Fruit fly (Drosophila melanogaster) whole organism, embryonic: ENCODE measurements around the gene Inx5.

Experiments
- CG12155 ChIP-seq: fragments of 200-800 bp; sonication (Bioruptor generic); optimal IDR thresholded peaks from 3 replicates; lab custom pipeline; 2016; ENCODE audit warnings: missing biosample characterization, missing genetic modification characterization
- CG12769 ChIP-seq: fragments of 200-800 bp; sonication (Bioruptor generic); optimal IDR thresholded peaks from 2 replicates; lab custom pipeline; 2019; ENCODE audit warnings: missing biosample characterization, mild to moderate bottlenecking, missing genetic modification characterization, moderate library complexity
- CG14441 ChIP-seq: fragments of 200-800 bp; sonication (Bioruptor generic); IDR thresholded peaks from 2 replicates; pipeline ENCODE4 v1.3.6; 2022; ENCODE audit warnings: missing biosample characterization, missing genetic modification characterization
- CG15514 ChIP-seq: fragments of 200-800 bp; sonication (Bioruptor generic); optimal IDR thresholded peaks from 3 replicates; lab custom pipeline; 2017; ENCODE audit warnings: missing biosample characterization, missing genetic modification characterization, mild to moderate bottlenecking, moderate library complexity, missing genetic modification reagents
- CG1647 ChIP-seq: fragments of 200-800 bp; sonication (Bioruptor generic); optimal IDR thresholded peaks from 3 replicates; lab custom pipeline; 2016; ENCODE audit warnings: missing biosample characterization, missing genetic modification characterization
- CG16815 ChIP-seq: fragments of 200-800 bp; sonication (Bioruptor generic); optimal IDR thresholded peaks from 3 replicates; lab custom pipeline; 2017; ENCODE audit warnings: missing biosample characterization, mild to moderate bottlenecking, missing genetic modification characterization
- CG17328 ChIP-seq: fragments of 200-800 bp; sonication (Bioruptor generic); IDR thresholded peaks from 2 replicates; pipeline ENCODE4 v1.3.6; 2022; ENCODE audit warnings: missing biosample characterization, missing genetic modification characterization
- CG17612 ChIP-seq: fragments of 200-800 bp; sonication (Bioruptor generic); IDR thresholded peaks from 2 replicates; pipeline ENCODE4 v1.3.6; 2022; ENCODE audit warnings: missing biosample characterization, missing genetic modification characterization
- CG18262 ChIP-seq: fragments of 200-800 bp; optimal IDR thresholded peaks from 3 replicates; lab custom pipeline; 2019; ENCODE audit warnings: missing biosample characterization, mild to moderate bottlenecking, missing genetic modification characterization, moderate library complexity
- CG2202 ChIP-seq: fragments of 200-800 bp; sonication (Bioruptor generic); optimal IDR thresholded peaks from 2 replicates; lab custom pipeline; 2018; ENCODE audit warnings: missing biosample characterization, mild to moderate bottlenecking, missing genetic modification characterization
- CG2875 ChIP-seq: fragments of 200-800 bp; sonication (Bioruptor generic); optimal IDR thresholded peaks from 2 replicates; lab custom pipeline; 2017; ENCODE audit warnings: missing biosample characterization, mild to moderate bottlenecking, missing genetic modification characterization, missing genetic modification reagents
- CG31388 ChIP-seq: fragments of 200-800 bp; sonication (Bioruptor generic); optimal IDR thresholded peaks from 2 replicates; lab custom pipeline; 2016; ENCODE audit warnings: missing biosample characterization, missing genetic modification characterization
- CG3281 ChIP-seq: fragments of 200-800 bp; sonication (Bioruptor generic); optimal IDR thresholded peaks from 3 replicates; lab custom pipeline; 2017; ENCODE audit warnings: missing biosample characterization, mild to moderate bottlenecking, missing genetic modification characterization
- CG3726 ChIP-seq: fragments of 200-800 bp; sonication (Bioruptor generic); IDR thresholded peaks from 3 replicates; pipeline ENCODE4, ENCODE4 v1.3.6; 2022; ENCODE audit warnings: missing biosample characterization, missing genetic modification characterization
- CG3995 ChIP-seq: fragments of 200-800 bp; sonication (Bioruptor generic); optimal IDR thresholded peaks from 3 replicates; lab custom pipeline; 2016; ENCODE audit warnings: missing biosample characterization, missing genetic modification characterization
- CG4707 ChIP-seq: fragments of 200-800 bp; sonication (Bioruptor generic); optimal IDR thresholded peaks from 2 replicates; lab custom pipeline; 2018; ENCODE audit warnings: missing biosample characterization, mild to moderate bottlenecking, missing genetic modification characterization, moderate library complexity
- CG5245 ChIP-seq: fragments of 200-800 bp; sonication (Bioruptor generic); optimal IDR thresholded peaks from 3 replicates; lab custom pipeline; 2016; ENCODE audit warnings: missing biosample characterization, missing genetic modification characterization
- CG9215 ChIP-seq: fragments of 200-800 bp; sonication (Bioruptor generic); IDR thresholded peaks from 2 replicates; pipeline ENCODE4 v1.3.6; 2022; ENCODE audit warnings: missing biosample characterization, missing genetic modification characterization
- CHES-1-like ChIP-seq: fragments of 200-800 bp; sonication (Bioruptor generic); optimal IDR thresholded peaks from 2 replicates; lab custom pipeline; 2016; ENCODE audit warnings: missing biosample characterization, missing genetic modification characterization
- Camta ChIP-seq: fragments of 200-800 bp; sonication (Bioruptor generic); optimal IDR thresholded peaks from 2 replicates; lab custom pipeline; 2016; ENCODE audit warnings: missing biosample characterization, missing genetic modification characterization
- CkIIα-i1 ChIP-seq: fragments of 200-800 bp; sonication (Bioruptor generic); IDR thresholded peaks from 2 replicates; pipeline ENCODE4 v1.3.6; 2022; ENCODE audit warnings: missing biosample characterization, missing genetic modification characterization
- Dbx ChIP-seq: fragments of 200-800 bp; sonication (Bioruptor generic); IDR thresholded peaks from 3 replicates; pipeline ENCODE4 v1.3.6; 2022; ENCODE audit warnings: missing biosample characterization, missing genetic modification characterization
- Elba2 ChIP-seq: fragments of 200-800 bp; sonication (Bioruptor generic); optimal IDR thresholded peaks from 3 replicates; lab custom pipeline; 2016; ENCODE audit warnings: missing biosample characterization, missing genetic modification characterization
- Ets97D ChIP-seq: fragments of 200-800 bp; sonication (Bioruptor generic); optimal IDR thresholded peaks from 3 replicates; lab custom pipeline; 2016; ENCODE audit warnings: missing biosample characterization, missing genetic modification characterization
- GATAe ChIP-seq: fragments of 200-800 bp; sonication (Bioruptor generic); conservative IDR thresholded peaks from 2 replicates; pipeline ENCODE4 v1.3.6; 2022; ENCODE audit warnings: missing biosample characterization, missing genetic modification characterization
- HmgZ ChIP-seq: fragments of 200-800 bp; sonication (Bioruptor generic); optimal IDR thresholded peaks from 2 replicates; lab custom pipeline; 2018; ENCODE audit warnings: missing biosample characterization, mild to moderate bottlenecking, missing genetic modification characterization
- Lpt ChIP-seq: fragments of >200 bp; optimal IDR thresholded peaks from 2 replicates; lab custom pipeline; 2018; ENCODE audit warnings: missing biosample characterization, missing genetic modification characterization
- MESR4 ChIP-seq: fragments of 200-800 bp; sonication (Bioruptor generic); optimal IDR thresholded peaks from 2 replicates; lab custom pipeline; 2018; ENCODE audit warnings: missing biosample characterization, mild to moderate bottlenecking, missing genetic modification characterization, moderate library complexity
- NC2β ChIP-seq: fragments of 200-800 bp; sonication (Bioruptor generic); optimal IDR thresholded peaks from 2 replicates; lab custom pipeline; 2016; ENCODE audit warnings: missing biosample characterization, missing genetic modification characterization
- Sox102F ChIP-seq: fragments of 200-800 bp; sonication (Bioruptor generic); optimal IDR thresholded peaks from 2 replicates; lab custom pipeline; 2018; ENCODE audit warnings: missing biosample characterization, mild to moderate bottlenecking, missing genetic modification characterization, moderate library complexity
- Ssrp ChIP-seq: fragments of 200-800 bp; sonication (Bioruptor generic); optimal IDR thresholded peaks from 2 replicates; lab custom pipeline; 2018; ENCODE audit warnings: missing biosample characterization, mild to moderate bottlenecking, missing genetic modification characterization, moderate library complexity
- Usf ChIP-seq: fragments of 200-800 bp; sonication (Bioruptor generic); optimal IDR thresholded peaks from 2 replicates; lab custom pipeline; 2017; ENCODE audit warnings: missing genotype, missing biosample characterization, missing genetic modification characterization
- YL-1 ChIP-seq: fragments of 200-800 bp; sonication (Bioruptor generic); optimal IDR thresholded peaks from 3 replicates; lab custom pipeline; 2017; ENCODE audit warnings: missing biosample characterization, mild to moderate bottlenecking, missing genetic modification characterization
- bowl ChIP-seq: fragments of 200-800 bp; sonication (Bioruptor generic); IDR thresholded peaks from 2 replicates; pipeline ENCODE4 v1.3.6; 2022; ENCODE audit warnings: missing biosample characterization, missing genetic modification characterization
- bsh ChIP-seq, 2 experiments: fragments of 200-800 bp; sonication (Bioruptor generic); optimal IDR thresholded peaks; 2 replicates each; lab custom pipeline; 2017 to 2018; ENCODE audit warnings: mild to moderate bottlenecking in 2 of 2, missing biosample characterization in 2 of 2, missing genetic modification characterization in 2 of 2, moderate library complexity in 1 of 2
- btn ChIP-seq: fragments of 200-800 bp; sonication (Bioruptor generic); optimal IDR thresholded peaks from 2 replicates; lab custom pipeline; 2016; ENCODE audit warnings: missing biosample characterization, missing genetic modification characterization
- emc ChIP-seq: fragments of 200-800 bp; sonication (Bioruptor generic); optimal IDR thresholded peaks from 2 replicates; lab custom pipeline; 2016; ENCODE audit warnings: missing biosample characterization, missing genetic modification characterization
- ftz-f1 ChIP-seq: fragments of 200-800 bp; sonication (Bioruptor generic); optimal IDR thresholded peaks from 2 replicates; lab custom pipeline; 2016; ENCODE audit warnings: missing biosample characterization, missing genetic modification characterization
- lov ChIP-seq, 2 experiments: fragments of 200-800 bp in 1 of 2; fragments of >200 bp in 1 of 2; sonication (Bioruptor generic) in 1 of 2; IDR thresholded peaks in 1 of 2; optimal IDR thresholded peaks in 1 of 2; 2 replicates in 1 of 2; 3 replicates in 1 of 2; pipeline versions ENCODE4 v1.3.6 to Lab custom; 2017 to 2022; ENCODE audit warnings: missing biosample characterization in 1 of 2, missing genetic modification characterization in 1 of 2
- mam ChIP-seq: fragments of 200-800 bp; sonication (Bioruptor generic); optimal IDR thresholded peaks from 3 replicates; lab custom pipeline; 2016; ENCODE audit warnings: missing biosample characterization, missing genetic modification characterization
- nau ChIP-seq: fragments of 200-800 bp; sonication (Bioruptor generic); optimal IDR thresholded peaks from 3 replicates; lab custom pipeline; 2017; ENCODE audit warnings: missing biosample characterization, mild to moderate bottlenecking, missing genetic modification characterization, missing genetic modification reagents
- org-1 ChIP-seq: fragments of 200-800 bp; sonication (Bioruptor generic); optimal IDR thresholded peaks from 2 replicates; lab custom pipeline; 2017; ENCODE audit warnings: missing biosample characterization, missing genetic modification characterization
- pfk ChIP-seq: fragments of 200-800 bp; sonication (Bioruptor generic); optimal IDR thresholded peaks from 2 replicates; lab custom pipeline; 2018; ENCODE audit warnings: missing biosample characterization, mild to moderate bottlenecking, missing genetic modification characterization, moderate library complexity
- pum ChIP-seq: fragments of 200-800 bp; sonication (Bioruptor generic); optimal IDR thresholded peaks from 2 replicates; lab custom pipeline; 2016; ENCODE audit warnings: missing biosample characterization, missing genetic modification characterization
- sd ChIP-seq: fragments of 200-800 bp; sonication (Bioruptor generic); optimal IDR thresholded peaks from 3 replicates; lab custom pipeline; 2018; ENCODE audit warnings: missing biosample characterization, mild to moderate bottlenecking, missing genetic modification characterization, moderate library complexity
- sob ChIP-seq: fragments of 200-800 bp; sonication (Bioruptor generic); IDR thresholded peaks from 2 replicates; pipeline ENCODE4 v1.3.6; 2022; ENCODE audit warnings: missing biosample characterization, missing genetic modification characterization
- ssp ChIP-seq: fragments of 200-800 bp; sonication (Bioruptor generic); IDR thresholded peaks from 2 replicates; pipeline ENCODE4 v1.3.6; 2022; ENCODE audit warnings: missing biosample characterization, missing genetic modification characterization
- tup ChIP-seq: fragments of 200-800 bp; sonication (Bioruptor generic); optimal IDR thresholded peaks from 2 replicates; lab custom pipeline; 2016; ENCODE audit warnings: missing biosample characterization, mild to moderate bottlenecking, missing genetic modification characterization, moderate library complexity
- zfh1 ChIP-seq: fragments of 200-800 bp; sonication (Bioruptor generic); IDR thresholded peaks from 3 replicates; pipeline ENCODE4 v1.3.6; 2022; ENCODE audit warnings: missing biosample characterization, missing genetic modification characterization

Gene Inx5

DNA sequence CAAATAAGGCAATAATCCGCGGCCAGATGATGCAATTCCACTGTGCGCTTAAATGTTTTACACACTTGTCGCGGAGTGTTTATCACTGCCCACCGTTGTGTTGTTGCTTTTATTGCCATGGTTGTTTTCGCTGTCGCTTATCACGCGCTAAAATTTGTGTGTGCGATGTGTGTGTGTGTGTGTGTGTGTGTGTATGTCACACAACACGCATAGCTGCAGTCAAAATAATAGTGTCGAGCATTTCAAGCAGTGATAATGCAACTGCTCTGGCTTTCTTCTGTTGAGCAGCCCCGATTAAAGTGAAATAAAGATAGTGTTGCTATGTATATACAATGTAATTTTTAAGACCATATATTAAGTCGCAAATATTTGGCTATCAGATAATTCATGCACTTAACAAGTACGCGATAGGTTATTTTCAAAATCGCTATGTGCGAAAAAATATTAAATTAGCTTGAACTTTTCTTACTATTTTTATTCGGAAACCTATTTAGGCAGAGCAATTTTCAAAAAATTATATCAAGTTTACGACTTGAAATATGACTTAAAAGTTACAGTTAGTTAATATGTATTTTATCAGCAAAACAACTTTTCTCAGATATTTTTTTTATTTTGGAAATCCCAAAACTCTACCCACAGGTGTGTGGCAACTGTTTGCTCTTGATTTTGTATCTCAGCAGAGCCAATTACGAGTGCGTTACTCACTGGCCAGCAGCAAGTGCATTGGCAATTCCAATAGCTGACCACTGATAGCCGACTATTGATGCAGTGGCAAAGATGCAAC lies 4.3 kb downstream of the Inx5 start (continued):
- peak; percentile 10 for TF ChIP-seq Ssrp (tag; lab: Kevin White, UChicago)
- TF ChIP-seq sob: peak; percentile 40; the same call in 1 of the 2 replicates
- peak; percentile 62 for TF ChIP-seq CG3281
- TF ChIP-seq CG1647 (GFP tag; lab: Kevin White, UChicago): no peak
- TF ChIP-seq CkIIα-i1: no peak
- no peak for TF ChIP-seq bowl (GFP tag; lab: Robert Waterston, UW)
- 0 out of 2 replicates have a peak, but pooled peaks have one; percentile 43 for TF ChIP-seq CG14441 (GFP tag; lab: Robert Waterston, UW)
- TF ChIP-seq CG4707 (GFP tag; lab: Kevin White, UChicago): no peak
- TF ChIP-seq Ets97D (GFP tag; lab: Kevin White, UChicago): no peak
- TF ChIP-seq CG3726 (GFP tag; lab: Robert Waterston, UW): no peak
- no peak for TF ChIP-seq CG17612 (GFP tag; lab: Robert Waterston, UW)
- TF ChIP-seq nau (GFP tag; lab: Kevin White, UChicago): no peak
- TF ChIP-seq CG16815 (GFP tag; lab: Kevin White, UChicago): peak; percentile 0
- no peak for TF ChIP-seq lov (optimal IDR thresholded peaks at IDR 0.05; lab: Kevin White, UChicago)
- no peak for TF ChIP-seq lov (GFP tag; IDR thresholded peaks at IDR 0.05; lab: Robert Waterston, UW)
- TF ChIP-seq pfk (GFP tag; lab: Kevin White, UChicago): no peak
- TF ChIP-seq pum (GFP tag; lab: Kevin White, UChicago): peak; percentile 9
- no peak for TF ChIP-seq CG2875 (GFP tag; lab: Kevin White, UChicago)
- no peak for TF ChIP-seq YL-1 (GFP tag; lab: Kevin White, UChicago)
- peak; percentile 51 for TF ChIP-seq Sox102F
- TF ChIP-seq org-1 (GFP tag; lab: Kevin White, UChicago): peak; percentile 49
- no peak for TF ChIP-seq CG17328 (GFP tag; lab: Robert Waterston, UW)
- TF ChIP-seq CG15514 (GFP tag; lab: Kevin White, UChicago): peak; percentile 10
- TF ChIP-seq CHES-1-like: no peak
- TF ChIP-seq sd (tag; lab: Kevin White, UChicago): no peak
- TF ChIP-seq CG12769 (tag; lab: Kevin White, UChicago): peak; percentile 52
- no peak for TF ChIP-seq CG5245
- peak; percentile 8 for TF ChIP-seq Usf (GFP tag; lab: Kevin White, UChicago)
- TF ChIP-seq btn (GFP tag; lab: Kevin White, UChicago): no peak
- peak; percentile 42 for TF ChIP-seq mam (GFP tag; lab: Kevin White, UChicago)
- no peak for TF ChIP-seq tup (GFP tag; lab: Kevin White, UChicago)
- 0 out of 2 replicates have a peak, but pooled peaks have one; percentile 23 for TF ChIP-seq GATAe (GFP tag; lab: Robert Waterston, UW)
- no peak for TF ChIP-seq Dbx
- TF ChIP-seq HmgZ (tag; lab: Kevin White, UChicago): no peak
- TF ChIP-seq bsh (GFP tag; optimal IDR thresholded peaks at IDR 0.05; lab: Kevin White, UChicago): peak in 1 of 2 experiments; percentile 9
- no peak; the same call in 1 of the 2 replicates for TF ChIP-seq CG9215 (GFP tag; lab: Robert Waterston, UW)
- TF ChIP-seq ftz-f1: no peak
- TF ChIP-seq Lpt (GFP tag; lab: Kevin White, UChicago): no peak
- no peak for TF ChIP-seq Elba2 (GFP tag; lab: Kevin White, UChicago)
- TF ChIP-seq ssp (GFP tag; lab: Robert Waterston, UW): no peak
- no peak for TF ChIP-seq CG12155
- TF ChIP-seq emc (GFP tag; lab: Kevin White, UChicago): no peak
- no peak for TF ChIP-seq CG3995
- peak; percentile 5 for TF ChIP-seq Camta
- TF ChIP-seq CG31388 (GFP tag; lab: Kevin White, UChicago): no peak
- no peak for TF ChIP-seq zfh1 (GFP tag; lab: Robert Waterston, UW)
- TF ChIP-seq MESR4 (GFP tag; lab: Kevin White, UChicago): no peak
- TF ChIP-seq NC2β (GFP tag; lab: Kevin White, UChicago): no peak
- peak; percentile 52 for TF ChIP-seq CG18262 (tag; lab: Kevin White, UChicago)
- TF ChIP-seq CG2202 (tag; lab: Kevin White, UChicago): no peak
